Worm (Caenorhabditis elegans) whole organism, L4 larva: ENCODE results near the gene flp-21.

Experiments used
- T20F7.1 ChIP-seq: fragments of 200-800 bp; sonication (Bioruptor generic); optimal IDR thresholded peaks from 2 replicates; lab custom pipeline; 2018; ENCODE audit warnings: mild to moderate bottlenecking, missing genetic modification characterization, missing compliant biosample characterization
- Y105C5A.15 ChIP-seq: fragments of 200-800 bp; sonication (Bioruptor generic); IDR thresholded peaks from 2 replicates; pipeline ENCODE4 v1.3.6; 2022; ENCODE audit warnings: missing genetic modification characterization, missing compliant biosample characterization
- Y48G9A.11 ChIP-seq: fragments of 200-800 bp; sonication (Bioruptor generic); IDR thresholded peaks from 2 replicates; pipeline ENCODE4 v1.3.6; 2022; ENCODE audit warnings: missing genetic modification reagents, missing genetic modification characterization, missing compliant biosample characterization
- cey-2 ChIP-seq: sonication (generic microtip); optimal IDR thresholded peaks from 3 replicates; lab custom pipeline; 2017; ENCODE audit warnings: missing genetic modification characterization, mild to moderate bottlenecking, missing compliant biosample characterization, antibody characterized with exemption, borderline replicate concordance; ENCODE audit not compliant: insufficient read depth
- hlh-11 ChIP-seq: fragments of 200-800 bp; sonication (Bioruptor generic); optimal IDR thresholded peaks from 2 replicates; lab custom pipeline; 2018; ENCODE audit warnings: mild to moderate bottlenecking, missing genetic modification characterization, missing compliant biosample characterization
- lir-3 ChIP-seq: sonication (generic microtip); optimal IDR thresholded peaks from 2 replicates; lab custom pipeline; 2016; ENCODE audit warnings: mild to moderate bottlenecking, missing genetic modification characterization, missing compliant biosample characterization
- mdt-29 ChIP-seq: fragments of 200-800 bp; sonication (Bioruptor generic); IDR thresholded peaks from 2 replicates; pipeline ENCODE4 v1.3.6; 2022; ENCODE audit warnings: missing genetic modification reagents, missing genetic modification characterization, missing compliant biosample characterization
- nhr-237 ChIP-seq: sonication (generic microtip); optimal IDR thresholded peaks from 2 replicates; lab custom pipeline; 2017; ENCODE audit warnings: missing biosample characterization, missing genetic modification characterization
- nhr-42 ChIP-seq: fragments of 200-800 bp; sonication (Bioruptor generic); IDR thresholded peaks from 2 replicates; pipeline ENCODE4 v1.3.6; 2022; ENCODE audit warnings: missing genetic modification characterization, missing compliant biosample characterization
- nhr-76 ChIP-seq: fragments of 150-350 bp; optimal IDR thresholded peaks from 2 replicates; lab custom pipeline; 2014; ENCODE audit warnings: missing biosample characterization, missing genetic modification characterization
- nhr-77 ChIP-seq: fragments of 150-350 bp; optimal IDR thresholded peaks from 2 replicates; lab custom pipeline; 2014; ENCODE audit warnings: missing biosample characterization, missing genetic modification characterization
- zag-1 ChIP-seq: fragments of 150-350 bp; optimal IDR thresholded peaks from 2 replicates; lab custom pipeline; 2014; ENCODE audit warnings: missing biosample characterization, missing genetic modification characterization

The flp-21 gene

ce11 chrV:7839485-7839884 is 46.3 kb downstream of the flp-21 start, which contains the start of gene C37C3.12:
C37C3.12 (minus strand) TSS chrV:7839585.
- no peak for TF ChIP-seq nhr-42 (GFP tag; lab: Robert Waterston, UW)

- TF ChIP-seq zag-1, result no peak
- no peak for TF ChIP-seq Y48G9A.11 (GFP tag; lab: Robert Waterston, UW)
- no peak for TF ChIP-seq nhr-237
- TF ChIP-seq nhr-76 (tag; lab: Kevin White, UChicago), result no peak
- no peak for TF ChIP-seq lir-3 (tag; lab: Kevin White, UChicago)
- TF ChIP-seq nhr-42 (GFP tag; lab: Robert Waterston, UW), result no peak
- TF ChIP-seq T20F7.1, result no peak
- no peak for TF ChIP-seq mdt-29
- TF ChIP-seq nhr-77, result no peak
- no peak for TF ChIP-seq hlh-11 (tag; lab: Kevin White, UChicago)
- TF ChIP-seq Y105C5A.15 (GFP tag; lab: Robert Waterston, UW), result no peak
- no peak for TF ChIP-seq cey-2
- TF ChIP-seq, all 104 proteins: peak for 0
Measured at ce11 chrV:7842228-7842627, 49.1 kb downstream of the flp-21 start, which contains the start of gene grd-8. grd-8 (plus strand) TSS chrV:7842528.
